Worm (Caenorhabditis elegans): ENCODE measurements around the gene sri-46.

The sri-46 gene

ce11 chrII:671025-671424 lies at the start of gene sri-46:
Gene sri-46 (minus strand): TSS chrII:671125.
- TF ChIP-seq madf-6 (GFP tag; IDR thresholded peaks at IDR 0.05), result no peak
- TF ChIP-seq F37B4.10 (GFP tag; IDR thresholded peaks at IDR 0.05), result no peak
- no peak for TF ChIP-seq hrde-1 (tag; optimal IDR thresholded peaks at IDR 0.05; ENCODE audit: borderline replicate concordance)
- TF ChIP-seq zim-3 (tag; optimal IDR thresholded peaks at IDR 0.05), result no peak
- TF ChIP-seq dox-1 (GFP tag; IDR thresholded peaks at IDR 0.05), result no peak
- TF ChIP-seq hmg-1.2 (GFP tag; IDR thresholded peaks at IDR 0.05), result no peak
- no peak for TF ChIP-seq lin-35 (GFP tag; optimal IDR thresholded peaks at IDR 0.05)
- TF ChIP-seq nhr-80 (tag; optimal IDR thresholded peaks at IDR 0.05), result no peak
- no peak for TF ChIP-seq ceh-91 (GFP tag; IDR thresholded peaks at IDR 0.05)
- TF ChIP-seq gei-17 (GFP tag; optimal IDR thresholded peaks at IDR 0.05), result no peak

ce11 chrII:709081-709480 lies 38.2 kb upstream of the sri-46 start, which contains the start of gene T02H6.1:
Gene T02H6.1 (plus strand): TSS chrII:709381.
- TF ChIP-seq lin-26 (GFP tag; IDR thresholded peaks at IDR 0.05), result no peak
- TF ChIP-seq ceh-79 (tag; optimal IDR thresholded peaks at IDR 0.05), result no peak
- no peak for TF ChIP-seq nhr-27 (tag; optimal IDR thresholded peaks at IDR 0.05)
- TF ChIP-seq tbp1 (GFP tag; optimal IDR thresholded peaks at IDR 0.05), result no peak
- no peak for TF ChIP-seq snpc-1.1 (tag; optimal IDR thresholded peaks at IDR 0.05; ENCODE audit: insufficient read depth)
- no peak for TF ChIP-seq Y53F4B.3 (GFP tag; IDR thresholded peaks at IDR 0.05)
- TF ChIP-seq hlh-26 (GFP tag; conservative IDR thresholded peaks at IDR 0.05), result no peak
- TF ChIP-seq egrh-3 (GFP tag; IDR thresholded peaks at IDR 0.05), result no peak
- TF ChIP-seq mxl-1 (tag; optimal IDR thresholded peaks at IDR 0.05), result no peak
- TF ChIP-seq ztf-18 (tag; optimal IDR thresholded peaks at IDR 0.05), result no peak
- TF ChIP-seq madf-3 (GFP tag; IDR thresholded peaks at IDR 0.05), result no peak
- TF ChIP-seq mcd-1 (GFP tag; IDR thresholded peaks at IDR 0.05), result no peak
- TF ChIP-seq ztf-3 (GFP tag; optimal IDR thresholded peaks at IDR 0.05), result no peak
- no peak for TF ChIP-seq F52B5.7 (tag; optimal IDR thresholded peaks at IDR 0.05)

- TF ChIP-seq snpc-4 (GFP tag; optimal IDR thresholded peaks at IDR 0.05), result no peak
- TF ChIP-seq snpc-4 (tag; optimal IDR thresholded peaks at IDR 0.05), result no peak
- no peak for TF ChIP-seq zfh-2 (GFP tag; conservative IDR thresholded peaks at IDR 0.05)
- TF ChIP-seq atf-7 (tag; optimal IDR thresholded peaks at IDR 0.05), result no peak
- TF ChIP-seq xnd-1 (tag; optimal IDR thresholded peaks at IDR 0.05), result no peak
- peak; percentile 85 for TF ChIP-seq attf-3 (GFP tag; conservative IDR thresholded peaks at IDR 0.05)
Measured at ce11 chrII:701371-702139, 30.6 kb upstream of the sri-46 start, which contains the start of gene thoc-1. Gene thoc-1 (plus strand): TSS chrII:702107.

ce11 chrII:701025-701370 lies 30.1 kb upstream of the sri-46 start, which contains the start of gene T02H6.11:
Gene T02H6.11 (minus strand): TSS chrII:701125.
- TF ChIP-seq dpl-1 (GFP tag; optimal IDR thresholded peaks at IDR 0.05) (no peak), unc-62 (GFP tag; optimal IDR thresholded peaks at IDR 0.05) (no peak), K11D2.4 (GFP tag; IDR thresholded peaks at IDR 0.05) (no peak), fkh-3 (tag; optimal IDR thresholded peaks at IDR 0.05) (no peak), lin-26 (GFP tag; IDR thresholded peaks at IDR 0.05) (no peak), egl-44 (GFP tag; IDR thresholded peaks at IDR 0.05) (no peak), mes-4 (tag; optimal IDR thresholded peaks at IDR 0.05) (no peak), F49E8.2 (tag; optimal IDR thresholded peaks at IDR 0.05; ENCODE audit: insufficient read depth) (no peak), attf-3 (GFP tag; conservative IDR thresholded peaks at IDR 0.05) (no peak), ztf-22 (GFP tag; optimal IDR thresholded peaks at IDR 0.05) (no peak), bed-1 (GFP tag; IDR thresholded peaks at IDR 0.05) (no peak)
